Fruit fly (Drosophila melanogaster): Measurements from ENCODE around the gene alpha-Man-Ib.
A peak's percentile ranks its signal among the peaks of the same experiment; 100 is the strongest.

alpha-Man-Ib gene

dm6 chr3R:29148072-29148471 lies 35.5 kb upstream of the alpha-Man-Ib start, which contains the start of the genes CG11882 and Pglym78 (continued):
- TF ChIP-seq CG12299 (tag; optimal IDR thresholded peaks at IDR 0.05), result no peak
- peak; percentile 78 for TF ChIP-seq Antp (GFP tag; optimal IDR thresholded peaks at IDR 0.05)
- TF ChIP-seq CG1024 (GFP tag; IDR thresholded peaks at IDR 0.05), result 0 out of 2 replicates have a peak, but pooled peaks have one; percentile 14
- TF ChIP-seq NfI (GFP tag; optimal IDR thresholded peaks at IDR 0.05), result peak; percentile 39
- no peak for TF ChIP-seq CG10462 (GFP tag; optimal IDR thresholded peaks at IDR 0.05)
- TF ChIP-seq CG7928 (GFP tag; optimal IDR thresholded peaks at IDR 0.05), result peak; percentile 17
- TF ChIP-seq CG31441 (GFP tag; IDR thresholded peaks at IDR 0.05), result no peak
- no peak for TF ChIP-seq CG12104 (GFP tag; optimal IDR thresholded peaks at IDR 0.05)
- peak; percentile 59 for TF ChIP-seq row (GFP tag; IDR thresholded peaks at IDR 0.05)
- TF ChIP-seq fru (optimal IDR thresholded peaks at IDR 0.05), result no peak
- no peak for TF ChIP-seq tio (GFP tag; optimal IDR thresholded peaks at IDR 0.05)
- peak; percentile 42 for TF ChIP-seq CG10543 (GFP tag; optimal IDR thresholded peaks at IDR 0.05)
- TF ChIP-seq CG6689 (GFP tag; IDR thresholded peaks at IDR 0.05), result peak; percentile 22; the same call in 1 of the 2 replicates
- TF ChIP-seq CHES-1-like (GFP tag; optimal IDR thresholded peaks at IDR 0.05), result peak; percentile 80
- TF ChIP-seq kay (GFP tag; optimal IDR thresholded peaks at IDR 0.05), result peak; percentile 20
- peak; percentile 88 for TF ChIP-seq E2f2 (GFP tag; IDR thresholded peaks at IDR 0.05)
- TF ChIP-seq hbn (GFP tag; IDR thresholded peaks at IDR 0.05; ENCODE audit: partially characterized antibody), result peak; percentile 57; the same call in 1 of the 2 replicates
- 0 out of 2 replicates have a peak, but pooled peaks have one; percentile 57 for TF ChIP-seq sna (GFP tag; IDR thresholded peaks at IDR 0.05; ENCODE audit: partially characterized antibody)
- TF ChIP-seq croc (GFP tag; conservative IDR thresholded peaks at IDR 0.05), result no peak
- no peak for TF ChIP-seq cwo (GFP tag; optimal IDR thresholded peaks at IDR 0.05)
- TF ChIP-seq eve (GFP tag; optimal IDR thresholded peaks at IDR 0.05), result no peak
- TF ChIP-seq crp (GFP tag; optimal IDR thresholded peaks at IDR 0.05), result peak in 1 of 2 experiments; percentile 73
- no peak for TF ChIP-seq Optix (GFP tag; IDR thresholded peaks at IDR 0.05)
- no peak for TF ChIP-seq klu (GFP tag; IDR thresholded peaks at IDR 0.05)
- no peak for TF ChIP-seq Sox102F (GFP tag; optimal IDR thresholded peaks at IDR 0.05)
- TF ChIP-seq kah (GFP tag; optimal IDR thresholded peaks at IDR 0.05), result peak; percentile 82
- no peak for TF ChIP-seq HHEX (GFP tag; optimal IDR thresholded peaks at IDR 0.05)
- TF ChIP-seq mam (GFP tag; optimal IDR thresholded peaks at IDR 0.05), result peak; percentile 72
- TF ChIP-seq CG4360 (GFP tag; IDR thresholded peaks at IDR 0.05), result no peak; the same call in 1 of the 2 replicates
- TF ChIP-seq gfzf (GFP tag; optimal IDR thresholded peaks at IDR 0.05), result peak; percentile 89
- peak; percentile 89 for TF ChIP-seq HmgZ (tag; optimal IDR thresholded peaks at IDR 0.05)
- TF ChIP-seq CG14667 (GFP tag; IDR thresholded peaks at IDR 0.05), result no peak
- no peak for TF ChIP-seq CG11504 (tag; optimal IDR thresholded peaks at IDR 0.05)
- no peak for TF ChIP-seq wor (GFP tag; IDR thresholded peaks at IDR 0.05)
- TF ChIP-seq CG16815 (GFP tag; optimal IDR thresholded peaks at IDR 0.05), result no peak
- TF ChIP-seq CG15269 (tag; optimal IDR thresholded peaks at IDR 0.05), result no peak
- TF ChIP-seq sens-2 (GFP tag; IDR thresholded peaks at IDR 0.05), result peak; percentile 15; the same call in 1 of the 2 replicates
- TF ChIP-seq lola (GFP tag; optimal IDR thresholded peaks at IDR 0.05), result no peak
- no peak for TF ChIP-seq Trl (optimal IDR thresholded peaks at IDR 0.05)
- TF ChIP-seq Trl (GFP tag; optimal IDR thresholded peaks at IDR 0.05), result peak; percentile 64
- TF ChIP-seq CG1233 (GFP tag; optimal IDR thresholded peaks at IDR 0.05), result no peak
- peak; percentile 34 for TF ChIP-seq tx (GFP tag; optimal IDR thresholded peaks at IDR 0.05)
- no peak for TF ChIP-seq CG6813 (GFP tag; optimal IDR thresholded peaks at IDR 0.05)
- TF ChIP-seq Gug (GFP tag; IDR thresholded peaks at IDR 0.05), result peak; percentile 46; the same call in 1 of the 4 replicates
- TF ChIP-seq CG17361 (GFP tag; IDR thresholded peaks at IDR 0.05), result no peak
- TF ChIP-seq Sin3A (optimal IDR thresholded peaks at IDR 0.05), result peak; percentile 66
- no peak for TF ChIP-seq C15 (GFP tag; IDR thresholded peaks at IDR 0.05)
- TF ChIP-seq CG3065 (GFP tag; optimal IDR thresholded peaks at IDR 0.05), result peak; percentile 27
- TF ChIP-seq CG9437 (GFP tag; optimal IDR thresholded peaks at IDR 0.05), result no peak
- peak; percentile 20 for TF ChIP-seq CG9817 (tag; optimal IDR thresholded peaks at IDR 0.05)
- no peak for TF ChIP-seq slp2 (GFP tag; optimal IDR thresholded peaks at IDR 0.05)
- TF ChIP-seq yki (optimal IDR thresholded peaks at IDR 0.05), result no peak
